Worm (Caenorhabditis elegans): ENCODE measurements around the gene gpcp-1.

Gene gpcp-1

DNA sequence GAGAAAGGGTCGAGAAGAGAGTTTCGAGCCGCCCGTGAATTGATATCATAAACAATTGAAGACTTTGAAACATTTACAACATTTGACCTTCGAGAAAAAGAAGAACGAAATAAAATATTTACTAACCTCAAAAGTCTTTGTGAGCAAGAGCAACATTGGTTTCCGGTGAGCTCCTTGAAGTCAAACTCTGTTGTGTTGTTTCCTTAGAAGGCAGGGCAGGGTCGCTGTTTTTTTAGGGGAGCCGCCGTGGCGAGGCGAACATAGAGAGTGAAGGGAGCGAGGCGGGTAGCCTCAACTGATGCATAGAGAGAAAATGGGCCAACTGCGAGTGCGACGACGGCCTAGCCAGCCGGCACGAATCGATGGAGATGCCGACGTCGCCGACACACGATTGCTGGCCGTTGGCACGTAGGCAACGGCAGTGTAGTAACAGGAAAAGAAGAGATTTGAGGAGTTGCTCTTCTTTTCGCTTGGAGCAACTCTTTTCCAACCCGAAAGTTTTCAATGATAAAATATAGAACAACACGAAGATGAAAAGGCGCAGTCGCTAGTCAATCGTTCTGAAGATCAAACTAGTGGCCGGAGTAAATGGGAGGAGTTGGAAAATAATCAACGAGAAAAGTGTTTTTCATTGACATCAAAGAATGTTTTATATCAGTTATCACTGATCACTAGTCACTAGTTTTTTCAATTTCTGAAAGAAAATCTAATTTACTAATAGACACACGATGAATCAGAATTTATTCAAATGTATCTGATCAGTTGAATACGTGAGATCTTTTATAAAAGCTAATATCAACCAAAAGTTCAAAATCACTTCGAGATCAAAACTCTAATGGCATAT, 5.8 kb upstream of the gpcp-1 start, which contains the start of gene mai-1 (continued):
- no peak for TF ChIP-seq nhr-80 (tag; optimal IDR thresholded peaks at IDR 0.05)
- no peak for TF ChIP-seq F33H1.4 (GFP tag; IDR thresholded peaks at IDR 0.05)
- TF ChIP-seq aptf-3 (GFP tag; IDR thresholded peaks at IDR 0.05): no peak
- TF ChIP-seq nfyb-1 (GFP tag; IDR thresholded peaks at IDR 0.05): no peak
- TF ChIP-seq nfya-2 (GFP tag; IDR thresholded peaks at IDR 0.05): no peak
- no peak for TF ChIP-seq Y53F4B.3 (GFP tag; IDR thresholded peaks at IDR 0.05)
- TF ChIP-seq nhr-90 (tag; optimal IDR thresholded peaks at IDR 0.05): no peak
- no peak for TF ChIP-seq nhr-120 (GFP tag; IDR thresholded peaks at IDR 0.05)
- peak; percentile 64 for TF ChIP-seq mcd-1 (GFP tag; IDR thresholded peaks at IDR 0.05)
- no peak for TF ChIP-seq sptf-2 (GFP tag; optimal IDR thresholded peaks at IDR 0.05)
- no peak for TF ChIP-seq F39B2.1 (GFP tag; IDR thresholded peaks at IDR 0.05)
- TF ChIP-seq zim-3 (tag; optimal IDR thresholded peaks at IDR 0.05): no peak
- no peak for TF ChIP-seq C17E4.6 (GFP tag; IDR thresholded peaks at IDR 0.05)
- no peak for TF ChIP-seq snpc-1.1 (tag; optimal IDR thresholded peaks at IDR 0.05; ENCODE audit: insufficient read depth)
- no peak for TF ChIP-seq die-1 (tag; optimal IDR thresholded peaks at IDR 0.05)
- no peak for TF ChIP-seq F10E7.11 (tag; optimal IDR thresholded peaks at IDR 0.05)
- no peak for TF ChIP-seq akir-1 (GFP tag; optimal IDR thresholded peaks at IDR 0.05)
- no peak for TF ChIP-seq hsf-1 (GFP tag; IDR thresholded peaks at IDR 0.05)
- TF ChIP-seq efl-1 (GFP tag; optimal IDR thresholded peaks at IDR 0.05): no peak
- no peak for TF ChIP-seq hrde-1 (tag; optimal IDR thresholded peaks at IDR 0.05; ENCODE audit: borderline replicate concordance)
- no peak for TF ChIP-seq lsl-1 (GFP tag; optimal IDR thresholded peaks at IDR 0.05)
- no peak for TF ChIP-seq bed-1 (GFP tag; IDR thresholded peaks at IDR 0.05)
- no peak for TF ChIP-seq chd-7 (tag; optimal IDR thresholded peaks at IDR 0.05)
- TF ChIP-seq lin-35 (GFP tag; optimal IDR thresholded peaks at IDR 0.05): no peak
- no peak for TF ChIP-seq cebp-2 (GFP tag; IDR thresholded peaks at IDR 0.05)
- TF ChIP-seq snpc-4 (GFP tag; optimal IDR thresholded peaks at IDR 0.05): no peak
- TF ChIP-seq snpc-4 (tag; optimal IDR thresholded peaks at IDR 0.05): no peak
- TF ChIP-seq let-526 (GFP tag; IDR thresholded peaks at IDR 0.05): no peak
- TF ChIP-seq rpc-1 (optimal IDR thresholded peaks at IDR 0.05): no peak
- no peak for TF ChIP-seq rpc-1 (tag; optimal IDR thresholded peaks at IDR 0.05)
- TF ChIP-seq ama-1 (optimal IDR thresholded peaks at IDR 0.05): peak; percentile 61
- TF ChIP-seq ama-1 (GFP tag; optimal IDR thresholded peaks at IDR 0.05): no peak
- TF ChIP-seq F37B4.10 (GFP tag; IDR thresholded peaks at IDR 0.05): no peak
- 0 out of 2 replicates have a peak, but pooled peaks have one; percentile 15 for TF ChIP-seq attf-6 (GFP tag; IDR thresholded peaks at IDR 0.05)
- no peak for TF ChIP-seq snpc-3.4 (tag; optimal IDR thresholded peaks at IDR 0.05)
- TF ChIP-seq mes-4 (tag; optimal IDR thresholded peaks at IDR 0.05): no peak
- no peak for TF ChIP-seq ceh-40 (GFP tag; IDR thresholded peaks at IDR 0.05)
- no peak for TF ChIP-seq tbx-9 (tag; optimal IDR thresholded peaks at IDR 0.05; ENCODE audit: borderline replicate concordance)
- no peak for TF ChIP-seq attf-5 (GFP tag; optimal IDR thresholded peaks at IDR 0.05)
- no peak for TF ChIP-seq fkh-3 (tag; optimal IDR thresholded peaks at IDR 0.05)
- no peak for TF ChIP-seq pha-4 (tag; optimal IDR thresholded peaks at IDR 0.05)
- no peak for TF ChIP-seq xnd-1 (tag; optimal IDR thresholded peaks at IDR 0.05)
- TF ChIP-seq snpc-1.3 (tag; optimal IDR thresholded peaks at IDR 0.05; ENCODE audit: insufficient read depth): no peak
- TF ChIP-seq nhr-179 (tag; optimal IDR thresholded peaks at IDR 0.05): no peak
- no peak for TF ChIP-seq ztf-22 (GFP tag; optimal IDR thresholded peaks at IDR 0.05)
- TF ChIP-seq B0261.1 (tag; optimal IDR thresholded peaks at IDR 0.05): no peak
- no peak for TF ChIP-seq lag-1 (GFP tag; IDR thresholded peaks at IDR 0.05)
- TF ChIP-seq dpl-1 (GFP tag; optimal IDR thresholded peaks at IDR 0.05): no peak
- TF ChIP-seq nhr-27 (tag; optimal IDR thresholded peaks at IDR 0.05): no peak

Data from whole organism, young adult.